Fruit fly (Drosophila melanogaster) Kc167 (cell line): ENCODE data around the gene CG31267.

Experiments used
- Myc ChIP-seq: fragments of >200 bp; optimal IDR thresholded peaks from 2 replicates; lab custom pipeline; 2017; ENCODE audit warnings: missing external identifiers
- Sin3A ChIP-seq: fragments of >200 bp; optimal IDR thresholded peaks from 2 replicates; lab custom pipeline; 2018; ENCODE audit warnings: missing external identifiers
- ttk ChIP-seq: sonication (Bioruptor generic); optimal IDR thresholded peaks from 2 replicates; lab custom pipeline; 2017; ENCODE audit warnings: missing external identifiers

DNA sequence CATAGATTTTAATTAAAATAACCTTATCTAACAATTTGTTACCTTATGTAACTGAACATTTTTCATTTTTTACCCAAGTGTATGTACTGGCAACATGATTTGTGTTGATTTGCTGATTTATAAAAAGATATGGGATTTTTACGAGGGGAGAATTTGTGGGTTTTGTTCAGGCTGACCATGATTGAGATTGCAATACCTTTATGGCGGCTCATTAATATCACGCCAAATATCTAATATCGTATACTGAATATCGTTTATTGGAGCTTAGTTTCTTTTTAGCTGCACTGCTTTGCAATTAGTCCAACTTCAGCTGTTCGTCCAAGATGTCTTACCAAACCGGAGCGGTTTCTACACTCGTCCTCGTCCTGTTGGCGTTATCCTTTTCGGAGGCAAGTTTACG is at the start of gene CG31267:
- TF ChIP-seq ttk (no peak), Sin3A (lab: Kevin White, UChicago) (no peak), Myc (no peak)
